Fruit fly (Drosophila melanogaster) Kc167 (cell line): ENCODE results near the gene nst.

Experiments used
- Myc ChIP-seq: fragments of >200 bp; optimal IDR thresholded peaks from 2 replicates; lab custom pipeline; 2017; ENCODE audit warnings: missing external identifiers
- psq ChIP-seq: fragments of >200 bp; optimal IDR thresholded peaks from 2 replicates; lab custom pipeline; 2017; ENCODE audit warnings: missing external identifiers
- ttk ChIP-seq: sonication (Bioruptor generic); optimal IDR thresholded peaks from 2 replicates; lab custom pipeline; 2017; ENCODE audit warnings: missing external identifiers

DNA sequence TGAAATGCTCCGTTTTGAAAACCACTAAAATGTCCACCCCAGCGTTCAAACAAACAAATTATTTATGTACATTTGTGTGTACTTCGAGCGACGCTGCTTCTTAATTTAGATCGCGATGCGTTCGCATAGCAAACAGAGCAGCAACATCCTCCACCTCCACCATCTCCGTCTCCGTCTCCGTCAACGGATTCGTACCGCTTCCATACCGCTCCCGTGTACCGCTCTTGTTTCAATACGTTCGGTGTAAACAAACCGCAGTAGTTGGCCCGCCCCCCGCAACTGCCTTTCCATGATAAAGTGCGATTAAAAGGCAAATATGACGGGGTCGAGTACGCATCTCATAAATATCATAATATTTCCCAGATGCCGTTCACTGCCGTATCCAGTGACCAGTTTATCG is 47.7 kb downstream of the nst start, which contains the start of gene CG33725:
- no peak for TF ChIP-seq psq (lab: Kevin White, UChicago)
- no peak for TF ChIP-seq ttk (lab: Kevin White, UChicago)
- TF ChIP-seq Myc (lab: Kevin White, UChicago), result no peak
